Fruit fly (Drosophila melanogaster) whole organism, embryonic: ENCODE data around the gene Ac78C.
A peak's percentile ranks its signal among the peaks of the same experiment; 100 is the strongest.

ENCODE experiments used
- CG10321 ChIP-seq: fragments of 200-800 bp; sonication (Bioruptor generic); IDR thresholded peaks from 2 replicates; pipeline ENCODE4 v1.3.6; 2022; ENCODE audit warnings: missing biosample characterization, missing genetic modification characterization
- CG11093 ChIP-seq: fragments of 200-800 bp; sonication (Bioruptor generic); IDR thresholded peaks from 3 replicates; pipeline ENCODE4 v1.3.6; 2022; ENCODE audit warnings: missing biosample characterization, missing genetic modification characterization
- CG11456 ChIP-seq: fragments of 200-800 bp; sonication (Bioruptor generic); IDR thresholded peaks from 3 replicates; pipeline ENCODE4 v1.3.6; 2022; ENCODE audit warnings: missing biosample characterization, missing genetic modification characterization
- CG11560 ChIP-seq: fragments of 200-800 bp; sonication (Bioruptor generic); IDR thresholded peaks from 3 replicates; pipeline ENCODE4 v1.3.6; 2022; ENCODE audit warnings: missing biosample characterization, missing genetic modification characterization
- CG12104 ChIP-seq: fragments of 200-800 bp; sonication (Bioruptor generic); optimal IDR thresholded peaks from 3 replicates; lab custom pipeline; 2016; ENCODE audit warnings: missing biosample characterization, missing genetic modification characterization
- CG12236 ChIP-seq: fragments of 200-800 bp; sonication (Bioruptor generic); optimal IDR thresholded peaks from 2 replicates; lab custom pipeline; 2016; ENCODE audit warnings: missing biosample characterization, missing genetic modification characterization
- CG13775 ChIP-seq: fragments of 200-800 bp; sonication (Bioruptor generic); optimal IDR thresholded peaks from 3 replicates; lab custom pipeline; 2017; ENCODE audit warnings: missing biosample characterization, mild to moderate bottlenecking, missing genetic modification characterization
- CG14014 ChIP-seq: fragments of 200-800 bp; sonication (Bioruptor generic); IDR thresholded peaks from 2 replicates; pipeline ENCODE4 v1.3.6; 2022; ENCODE audit warnings: missing biosample characterization, missing genetic modification characterization
- CG15011 ChIP-seq: fragments of 200-800 bp; sonication (Bioruptor generic); optimal IDR thresholded peaks from 3 replicates; lab custom pipeline; 2018; ENCODE audit warnings: missing biosample characterization, mild to moderate bottlenecking, missing genetic modification characterization
- CG17802 ChIP-seq: fragments of 200-800 bp; sonication (Bioruptor generic); optimal IDR thresholded peaks from 2 replicates; lab custom pipeline; 2018; ENCODE audit warnings: missing biosample characterization, mild to moderate bottlenecking, missing genetic modification characterization, moderate library complexity
- CG1792 ChIP-seq: fragments of 200-800 bp; sonication (Bioruptor generic); optimal IDR thresholded peaks from 2 replicates; lab custom pipeline; 2016; ENCODE audit warnings: missing biosample characterization, missing genetic modification characterization
- CG18011 ChIP-seq: fragments of 200-800 bp; sonication (Bioruptor generic); optimal IDR thresholded peaks from 2 replicates; lab custom pipeline; 2017; ENCODE audit warnings: missing biosample characterization, missing genetic modification characterization, mild to moderate bottlenecking, moderate library complexity, missing genotype
- CG31388 ChIP-seq: fragments of 200-800 bp; sonication (Bioruptor generic); optimal IDR thresholded peaks from 2 replicates; lab custom pipeline; 2016; ENCODE audit warnings: missing biosample characterization, missing genetic modification characterization
- CG5245 ChIP-seq: fragments of 200-800 bp; sonication (Bioruptor generic); optimal IDR thresholded peaks from 3 replicates; lab custom pipeline; 2016; ENCODE audit warnings: missing biosample characterization, missing genetic modification characterization
- CG6765 ChIP-seq: fragments of 200-800 bp; sonication (Bioruptor generic); optimal IDR thresholded peaks from 3 replicates; lab custom pipeline; 2017; ENCODE audit warnings: missing biosample characterization, mild to moderate bottlenecking, missing genetic modification characterization
- CG6813 ChIP-seq: fragments of 200-800 bp; sonication (Bioruptor generic); optimal IDR thresholded peaks from 2 replicates; lab custom pipeline; 2017; ENCODE audit warnings: missing biosample characterization, missing genetic modification characterization, mild to moderate bottlenecking, moderate library complexity, missing genetic modification reagents
- CG7745 ChIP-seq: fragments of 200-800 bp; sonication (Bioruptor generic); optimal IDR thresholded peaks from 2 replicates; lab custom pipeline; 2018; ENCODE audit warnings: missing biosample characterization, mild to moderate bottlenecking, missing genetic modification characterization, moderate library complexity
- CG8478 ChIP-seq: fragments of >200 bp; optimal IDR thresholded peaks from 2 replicates; lab custom pipeline; 2018
- CG9437 ChIP-seq: fragments of 200-800 bp; sonication (Bioruptor generic); optimal IDR thresholded peaks from 2 replicates; lab custom pipeline; 2018; ENCODE audit warnings: missing biosample characterization, mild to moderate bottlenecking, missing genetic modification characterization
- Camta ChIP-seq: fragments of 200-800 bp; sonication (Bioruptor generic); optimal IDR thresholded peaks from 2 replicates; lab custom pipeline; 2016; ENCODE audit warnings: missing biosample characterization, missing genetic modification characterization
- CkIIα-i1 ChIP-seq: fragments of 200-800 bp; sonication (Bioruptor generic); IDR thresholded peaks from 2 replicates; pipeline ENCODE4 v1.3.6; 2022; ENCODE audit warnings: missing biosample characterization, missing genetic modification characterization
- Elba2 ChIP-seq: fragments of 200-800 bp; sonication (Bioruptor generic); optimal IDR thresholded peaks from 3 replicates; lab custom pipeline; 2016; ENCODE audit warnings: missing biosample characterization, missing genetic modification characterization
- H15 ChIP-seq: fragments of 200-800 bp; sonication (Bioruptor generic); IDR thresholded peaks from 3 replicates; pipeline ENCODE4 v1.3.6; 2022; ENCODE audit warnings: missing biosample characterization, missing genetic modification characterization
- NC2β ChIP-seq: fragments of 200-800 bp; sonication (Bioruptor generic); optimal IDR thresholded peaks from 2 replicates; lab custom pipeline; 2016; ENCODE audit warnings: missing biosample characterization, missing genetic modification characterization
- Neu2 ChIP-seq: fragments of 200-800 bp; sonication (Bioruptor generic); optimal IDR thresholded peaks from 3 replicates; lab custom pipeline; 2016; ENCODE audit warnings: missing biosample characterization, missing genetic modification characterization, borderline replicate concordance
- Ravus ChIP-seq: fragments of 200-800 bp; sonication (Bioruptor generic); IDR thresholded peaks from 2 replicates; pipeline ENCODE4 v1.3.6; 2022; ENCODE audit warnings: missing biosample characterization, missing genetic modification characterization
- Side ChIP-seq: fragments of 200-800 bp; sonication (Bioruptor generic); optimal IDR thresholded peaks from 2 replicates; lab custom pipeline; 2016; ENCODE audit warnings: missing biosample characterization, missing genetic modification characterization
- Sin3A ChIP-seq: fragments of >200 bp; optimal IDR thresholded peaks from 2 replicates; lab custom pipeline; 2018
- TFAM ChIP-seq: fragments of 200-800 bp; sonication (Bioruptor generic); optimal IDR thresholded peaks from 2 replicates; lab custom pipeline; 2017; ENCODE audit warnings: missing biosample characterization, missing genetic modification characterization, inconsistent platforms
- cad ChIP-seq: fragments of >200 bp; optimal IDR thresholded peaks from 2 replicates; lab custom pipeline; 2017; ENCODE audit warnings: missing biosample characterization, missing genetic modification characterization
- da ChIP-seq: fragments of 200-800 bp; sonication (Bioruptor generic); optimal IDR thresholded peaks from 2 replicates; lab custom pipeline; 2016; ENCODE audit warnings: missing biosample characterization, missing genetic modification characterization
- ewg ChIP-seq: fragments of 200-800 bp; sonication (Bioruptor generic); optimal IDR thresholded peaks from 3 replicates; lab custom pipeline; 2017; ENCODE audit warnings: mild to moderate bottlenecking, missing biosample characterization, missing genetic modification reagents, missing genetic modification characterization
- exex ChIP-seq: fragments of 200-800 bp; sonication (Bioruptor generic); optimal IDR thresholded peaks from 4 replicates; lab custom pipeline; 2018; ENCODE audit warnings: missing biosample characterization, mild to moderate bottlenecking, missing genetic modification characterization, moderate library complexity
- gem ChIP-seq: fragments of 200-800 bp; sonication (Bioruptor generic); optimal IDR thresholded peaks from 2 replicates; lab custom pipeline; 2019; ENCODE audit warnings: missing biosample characterization, mild to moderate bottlenecking, missing genetic modification characterization, moderate library complexity
- gfzf ChIP-seq: fragments of 200-800 bp; sonication (Bioruptor generic); optimal IDR thresholded peaks from 2 replicates; lab custom pipeline; 2016; ENCODE audit warnings: missing biosample characterization, mild to moderate bottlenecking, missing genetic modification characterization, moderate library complexity
- gsb-n ChIP-seq: fragments of 200-800 bp; sonication (Bioruptor generic); optimal IDR thresholded peaks from 3 replicates; lab custom pipeline; 2018; ENCODE audit warnings: missing biosample characterization, mild to moderate bottlenecking, missing genetic modification characterization
- gt ChIP-seq: fragments of 200-800 bp; sonication (Bioruptor generic); IDR thresholded peaks from 2 replicates; pipeline ENCODE4 v1.3.6; 2022; ENCODE audit warnings: missing biosample characterization, missing genetic modification characterization
- insv ChIP-seq, 2 experiments: fragments of 200-800 bp; sonication (Bioruptor generic); optimal IDR thresholded peaks; 3 replicates each; lab custom pipeline; 2016 to 2018; ENCODE audit warnings: missing biosample characterization in 2 of 2, missing genetic modification characterization in 2 of 2
- nerfin-2 ChIP-seq: fragments of 200-800 bp; sonication (Bioruptor generic); IDR thresholded peaks from 2 replicates; pipeline ENCODE4 v1.3.6; 2022; ENCODE audit warnings: missing biosample characterization, missing genetic modification characterization; ENCODE audit not compliant: partially characterized antibody
- onecut ChIP-seq: fragments of 200-800 bp; sonication (Bioruptor generic); IDR thresholded peaks from 2 replicates; pipeline ENCODE4 v1.3.6; 2022; ENCODE audit warnings: missing biosample characterization, missing genetic modification characterization
- peb ChIP-seq: fragments of 200-800 bp; sonication (Bioruptor generic); IDR thresholded peaks from 2 replicates; pipeline ENCODE4 v1.3.6; 2022; ENCODE audit warnings: missing biosample characterization, missing genetic modification characterization
- phol ChIP-seq: fragments of 200-800 bp; sonication (Bioruptor generic); optimal IDR thresholded peaks from 3 replicates; lab custom pipeline; 2018; ENCODE audit warnings: missing biosample characterization, mild to moderate bottlenecking, missing genetic modification characterization, moderate library complexity
- rib ChIP-seq: fragments of 200-800 bp; sonication (Bioruptor generic); IDR thresholded peaks from 2 replicates; pipeline ENCODE4 v1.3.6; 2022; ENCODE audit warnings: missing biosample characterization, missing genetic modification characterization
- sc ChIP-seq, 3 experiments: fragments of >200 bp in 2 of 3; fragments of 200-800 bp in 1 of 3; sonication (Bioruptor generic) in 1 of 3; optimal IDR thresholded peaks; 2 replicates in 2 of 3; 3 replicates in 1 of 3; lab custom pipeline; 2017; ENCODE audit warnings: mild to moderate bottlenecking in 1 of 3, missing biosample characterization in 1 of 3, missing genetic modification characterization in 1 of 3, missing genetic modification reagents in 1 of 3
- sisA ChIP-seq: fragments of 200-800 bp; sonication (Bioruptor generic); IDR thresholded peaks from 2 replicates; pipeline ENCODE4 v1.3.6; 2022; ENCODE audit warnings: missing biosample characterization, missing genetic modification characterization
- sqz ChIP-seq: fragments of 200-800 bp; sonication (Bioruptor generic); optimal IDR thresholded peaks from 3 replicates; lab custom pipeline; 2018; ENCODE audit warnings: missing biosample characterization, mild to moderate bottlenecking, missing genetic modification characterization
- tup ChIP-seq: fragments of 200-800 bp; sonication (Bioruptor generic); optimal IDR thresholded peaks from 2 replicates; lab custom pipeline; 2016; ENCODE audit warnings: missing biosample characterization, mild to moderate bottlenecking, missing genetic modification characterization, moderate library complexity
- twi ChIP-seq: fragments of 200-800 bp; optimal IDR thresholded peaks from 2 replicates; lab custom pipeline; 2019; ENCODE audit warnings: missing biosample characterization, mild to moderate bottlenecking, missing genetic modification characterization, moderate library complexity
- unc-4 ChIP-seq: fragments of 200-800 bp; sonication (Bioruptor generic); IDR thresholded peaks from 2 replicates; pipeline ENCODE4 v1.3.6; 2022; ENCODE audit warnings: missing biosample characterization, missing genetic modification characterization; ENCODE audit not compliant: partially characterized antibody
- zen2 ChIP-seq: fragments of 200-800 bp; sonication (Bioruptor generic); IDR thresholded peaks from 3 replicates; pipeline ENCODE4 v1.3.6; 2022; ENCODE audit warnings: missing biosample characterization, missing genetic modification characterization; ENCODE audit not compliant: partially characterized antibody

Gene Ac78C

dm6 chr3L:21172527-21173253 lies 960 bp upstream of the Ac78C start, which contains the start of the genes chb and AsnS (continued):
- TF ChIP-seq CG17802 (tag; lab: Kevin White, UChicago) (peak; percentile 62), CG11456 (GFP tag; lab: Robert Waterston, UW) (peak; percentile 91), phol (tag; lab: Kevin White, UChicago) (peak; percentile 91), CG31388 (GFP tag; lab: Kevin White, UChicago) (peak; percentile 48), NC2β (GFP tag; lab: Kevin White, UChicago) (peak; percentile 28), Side (GFP tag; lab: Kevin White, UChicago) (peak; percentile 46), Camta (GFP tag; lab: Kevin White, UChicago) (peak; percentile 81), insv (GFP tag; optimal IDR thresholded peaks at IDR 0.05; lab: Kevin White, UChicago) (no peak), H15 (GFP tag; lab: Robert Waterston, UW) (peak; percentile 91), CG6765 (GFP tag; lab: Kevin White, UChicago) (peak; percentile 63), da (no peak), Elba2 (GFP tag; lab: Kevin White, UChicago) (no peak), CG8478 (lab: Kevin White, UChicago) (no peak), CG6813 (peak; percentile 72), tup (GFP tag; lab: Kevin White, UChicago) (peak; percentile 32), Sin3A (lab: Kevin White, UChicago) (no peak), TFAM (GFP tag; lab: Kevin White, UChicago) (no peak), rib (GFP tag; lab: Robert Waterston, UW) (peak; percentile 88), CG14014 (GFP tag; lab: Robert Waterston, UW) (peak; percentile 93), CG7745 (peak; percentile 84), CG12104 (GFP tag; lab: Kevin White, UChicago) (peak; percentile 85), gsb-n (tag; lab: Kevin White, UChicago) (peak; percentile 89), unc-4 (GFP tag; lab: Robert Waterston, UW) (no peak), gfzf (GFP tag; lab: Kevin White, UChicago) (no peak), CG1792 (GFP tag; lab: Kevin White, UChicago) (peak; percentile 48), gem (tag; lab: Kevin White, UChicago) (peak; percentile 97), CG12236 (GFP tag; lab: Kevin White, UChicago) (peak; percentile 55), onecut (GFP tag; lab: Robert Waterston, UW) (peak; percentile 80), CG10321 (peak; percentile 76), peb (GFP tag; lab: Robert Waterston, UW) (peak; percentile 87), CG11560 (tag; lab: Robert Waterston, UW) (peak; percentile 71; the same call in 2 of the 3 replicates), CG15011 (GFP tag; lab: Kevin White, UChicago) (peak; percentile 80), cad (GFP tag; lab: Kevin White, UChicago) (no peak), CG11093 (peak; percentile 81), CG5245 (GFP tag; lab: Kevin White, UChicago) (peak; percentile 69), Neu2 (GFP tag; lab: Kevin White, UChicago) (no peak), sc (optimal IDR thresholded peaks at IDR 0.05; lab: Kevin White, UChicago) (no peak), sc (GFP tag; optimal IDR thresholded peaks at IDR 0.05; lab: Kevin White, UChicago) (peak; percentile 62), sqz (peak; percentile 69), ewg (GFP tag; lab: Kevin White, UChicago) (peak; percentile 71), gt (peak; percentile 58), CG9437 (GFP tag; lab: Kevin White, UChicago) (peak; percentile 82), nerfin-2 (GFP tag; lab: Robert Waterston, UW) (no peak), exex (tag; lab: Kevin White, UChicago) (peak; percentile 67), CG13775 (GFP tag; lab: Kevin White, UChicago) (peak; percentile 70), Ravus (peak; percentile 87), CG18011 (GFP tag; lab: Kevin White, UChicago) (peak; percentile 69), CkIIα-i1 (GFP tag; lab: Robert Waterston, UW) (peak; percentile 44; the same call in 1 of the 2 replicates), zen2 (no peak), twi (tag; lab: Kevin White, UChicago) (peak; percentile 72), sisA (GFP tag; lab: Robert Waterston, UW) (peak; percentile 90)
